Fruit fly (Drosophila melanogaster) whole organism, embryonic: ENCODE measurements around the gene Wwox.

ENCODE experiments used
- ATbp ChIP-seq: fragments of 200-800 bp; sonication (Bioruptor generic); optimal IDR thresholded peaks from 2 replicates; lab custom pipeline; 2017; ENCODE audit warnings: missing biosample characterization, mild to moderate bottlenecking, missing genetic modification characterization, missing genetic modification reagents
- Atf-2 ChIP-seq: fragments of 200-800 bp; sonication (Bioruptor generic); optimal IDR thresholded peaks from 2 replicates; lab custom pipeline; 2016; ENCODE audit warnings: missing biosample characterization, missing genetic modification characterization
- CG10209 ChIP-seq: fragments of 200-800 bp; sonication (Bioruptor generic); optimal IDR thresholded peaks from 3 replicates; lab custom pipeline; 2017; ENCODE audit warnings: missing biosample characterization, mild to moderate bottlenecking, missing genetic modification characterization, missing genetic modification reagents
- CG10274 ChIP-seq: fragments of 200-800 bp; sonication (Bioruptor generic); optimal IDR thresholded peaks from 3 replicates; lab custom pipeline; 2017; ENCODE audit warnings: missing biosample characterization, mild to moderate bottlenecking, missing genetic modification characterization
- CG10462 ChIP-seq: fragments of 200-800 bp; sonication (Bioruptor generic); optimal IDR thresholded peaks from 2 replicates; lab custom pipeline; 2016; ENCODE audit warnings: missing biosample characterization, missing genetic modification characterization
- CG11504 ChIP-seq: fragments of 200-800 bp; sonication (Bioruptor generic); optimal IDR thresholded peaks from 3 replicates; lab custom pipeline; 2019; ENCODE audit warnings: missing biosample characterization, mild to moderate bottlenecking, missing genetic modification characterization, moderate library complexity
- CG12769 ChIP-seq: fragments of 200-800 bp; sonication (Bioruptor generic); optimal IDR thresholded peaks from 2 replicates; lab custom pipeline; 2019; ENCODE audit warnings: missing biosample characterization, mild to moderate bottlenecking, missing genetic modification characterization, moderate library complexity
- CG13775 ChIP-seq: fragments of 200-800 bp; sonication (Bioruptor generic); optimal IDR thresholded peaks from 3 replicates; lab custom pipeline; 2017; ENCODE audit warnings: missing biosample characterization, mild to moderate bottlenecking, missing genetic modification characterization
- CG1602 ChIP-seq: fragments of 200-800 bp; sonication (Bioruptor generic); optimal IDR thresholded peaks from 3 replicates; lab custom pipeline; 2016; ENCODE audit warnings: missing biosample characterization, missing genetic modification characterization
- CG17568 ChIP-seq: fragments of 200-800 bp; sonication (Bioruptor generic); optimal IDR thresholded peaks from 2 replicates; lab custom pipeline; 2018; ENCODE audit warnings: missing biosample characterization, mild to moderate bottlenecking, missing genetic modification characterization, moderate library complexity
- CG17829 ChIP-seq: fragments of 200-800 bp; optimal IDR thresholded peaks from 2 replicates; lab custom pipeline; 2019; ENCODE audit warnings: missing biosample characterization, mild to moderate bottlenecking, missing genetic modification characterization, moderate library complexity
- CG18476 ChIP-seq: fragments of 200-800 bp; sonication (Bioruptor generic); optimal IDR thresholded peaks from 2 replicates; lab custom pipeline; 2016; ENCODE audit warnings: missing biosample characterization, mild to moderate bottlenecking, missing genetic modification characterization
- CG18764 ChIP-seq: fragments of 200-800 bp; sonication (Bioruptor generic); optimal IDR thresholded peaks from 3 replicates; lab custom pipeline; 2016; ENCODE audit warnings: missing biosample characterization, missing genetic modification characterization
- CG2120 ChIP-seq: fragments of 200-800 bp; sonication (Bioruptor generic); optimal IDR thresholded peaks from 3 replicates; lab custom pipeline; 2016; ENCODE audit warnings: missing biosample characterization, missing genetic modification characterization
- CG2875 ChIP-seq: fragments of 200-800 bp; sonication (Bioruptor generic); optimal IDR thresholded peaks from 2 replicates; lab custom pipeline; 2017; ENCODE audit warnings: missing biosample characterization, mild to moderate bottlenecking, missing genetic modification characterization, missing genetic modification reagents
- CG3281 ChIP-seq: fragments of 200-800 bp; sonication (Bioruptor generic); optimal IDR thresholded peaks from 3 replicates; lab custom pipeline; 2017; ENCODE audit warnings: missing biosample characterization, mild to moderate bottlenecking, missing genetic modification characterization
- CG33557 ChIP-seq: fragments of 200-800 bp; sonication (Bioruptor generic); optimal IDR thresholded peaks from 2 replicates; lab custom pipeline; 2019; ENCODE audit warnings: missing biosample characterization, mild to moderate bottlenecking, missing genetic modification characterization, moderate library complexity
- CG3726 ChIP-seq: fragments of 200-800 bp; sonication (Bioruptor generic); IDR thresholded peaks from 3 replicates; pipeline ENCODE4, ENCODE4 v1.3.6; 2022; ENCODE audit warnings: missing biosample characterization, missing genetic modification characterization
- CG7556 ChIP-seq: fragments of 200-800 bp; sonication (Bioruptor generic); optimal IDR thresholded peaks from 2 replicates; lab custom pipeline; 2017; ENCODE audit warnings: missing biosample characterization, mild to moderate bottlenecking, missing genetic modification characterization
- CG7963 ChIP-seq: fragments of 200-800 bp; sonication (Bioruptor generic); IDR thresholded peaks from 3 replicates; pipeline ENCODE4 v1.3.6; 2022; ENCODE audit warnings: missing biosample characterization, missing genetic modification characterization; ENCODE audit not compliant: partially characterized antibody
- CG7987 ChIP-seq: fragments of 200-800 bp; sonication (Bioruptor generic); optimal IDR thresholded peaks from 2 replicates; lab custom pipeline; 2018; ENCODE audit warnings: missing biosample characterization, mild to moderate bottlenecking, missing genetic modification characterization, moderate library complexity
- CG8290 ChIP-seq, 3 experiments: fragments of 200-800 bp; sonication (Bioruptor generic); optimal IDR thresholded peaks; 2 replicates each; lab custom pipeline; 2016 to 2019; ENCODE audit warnings: missing biosample characterization in 3 of 3, missing genetic modification characterization in 3 of 3, mild to moderate bottlenecking in 2 of 3, moderate library complexity in 1 of 3
- CG8388 ChIP-seq: fragments of 200-800 bp; sonication (Bioruptor generic); optimal IDR thresholded peaks from 2 replicates; lab custom pipeline; 2019; ENCODE audit warnings: missing biosample characterization, mild to moderate bottlenecking, missing genetic modification characterization, moderate library complexity
- CG9215 ChIP-seq: fragments of 200-800 bp; sonication (Bioruptor generic); IDR thresholded peaks from 2 replicates; pipeline ENCODE4 v1.3.6; 2022; ENCODE audit warnings: missing biosample characterization, missing genetic modification characterization
- GATAe ChIP-seq: fragments of 200-800 bp; sonication (Bioruptor generic); conservative IDR thresholded peaks from 2 replicates; pipeline ENCODE4 v1.3.6; 2022; ENCODE audit warnings: missing biosample characterization, missing genetic modification characterization
- HLH54F ChIP-seq: fragments of 200-800 bp; sonication (Bioruptor generic); optimal IDR thresholded peaks from 3 replicates; lab custom pipeline; 2016; ENCODE audit warnings: missing biosample characterization, missing genetic modification characterization
- Hr51 ChIP-seq, 2 experiments: fragments of 200-800 bp; sonication (Bioruptor generic); optimal IDR thresholded peaks; 2 replicates in 1 of 2; 3 replicates in 1 of 2; lab custom pipeline; 2016 to 2018; ENCODE audit warnings: missing biosample characterization in 2 of 2, missing genetic modification characterization in 2 of 2, mild to moderate bottlenecking in 1 of 2, moderate library complexity in 1 of 2
- Lhr ChIP-seq: fragments of 200-800 bp; sonication (Bioruptor generic); optimal IDR thresholded peaks from 3 replicates; lab custom pipeline; 2017; ENCODE audit warnings: mild to moderate bottlenecking, missing biosample characterization, missing genetic modification reagents, missing genetic modification characterization
- Oaz ChIP-seq: fragments of 200-800 bp; sonication (Bioruptor generic); IDR thresholded peaks from 2 replicates; pipeline ENCODE4 v1.3.6; 2022; ENCODE audit warnings: missing biosample characterization, missing genetic modification characterization
- Rfx ChIP-seq: fragments of 200-800 bp; sonication (Bioruptor generic); IDR thresholded peaks from 2 replicates; pipeline ENCODE4 v1.3.6; 2022; ENCODE audit warnings: missing biosample characterization, missing genetic modification characterization
- Sry-δ ChIP-seq: fragments of 200-800 bp; sonication (Bioruptor generic); optimal IDR thresholded peaks from 2 replicates; lab custom pipeline; 2016; ENCODE audit warnings: missing biosample characterization, missing genetic modification characterization
- TFAM ChIP-seq: fragments of 200-800 bp; sonication (Bioruptor generic); optimal IDR thresholded peaks from 2 replicates; lab custom pipeline; 2017; ENCODE audit warnings: missing biosample characterization, missing genetic modification characterization, inconsistent platforms
- ato ChIP-seq: fragments of 200-800 bp; sonication (Bioruptor generic); IDR thresholded peaks from 2 replicates; pipeline ENCODE4 v1.3.6; 2022; ENCODE audit warnings: missing biosample characterization, missing genetic modification characterization; ENCODE audit not compliant: partially characterized antibody
- da ChIP-seq: fragments of 200-800 bp; sonication (Bioruptor generic); optimal IDR thresholded peaks from 2 replicates; lab custom pipeline; 2016; ENCODE audit warnings: missing biosample characterization, missing genetic modification characterization
- dpn ChIP-seq, 2 experiments: fragments of 200-800 bp; sonication (Bioruptor generic); optimal IDR thresholded peaks; 3 replicates each; lab custom pipeline; 2016; ENCODE audit warnings: missing biosample characterization in 2 of 2, missing genetic modification characterization in 2 of 2
- fd96Cb ChIP-seq: fragments of 200-800 bp; sonication (Bioruptor generic); optimal IDR thresholded peaks from 2 replicates; lab custom pipeline; 2018; ENCODE audit warnings: missing biosample characterization, mild to moderate bottlenecking, missing genetic modification characterization, moderate library complexity
- gem ChIP-seq: fragments of 200-800 bp; sonication (Bioruptor generic); optimal IDR thresholded peaks from 2 replicates; lab custom pipeline; 2019; ENCODE audit warnings: missing biosample characterization, mild to moderate bottlenecking, missing genetic modification characterization, moderate library complexity
- grau ChIP-seq: fragments of 200-800 bp; optimal IDR thresholded peaks from 3 replicates; lab custom pipeline; 2019; ENCODE audit warnings: missing biosample characterization, mild to moderate bottlenecking, missing genetic modification characterization, moderate library complexity
- gsb ChIP-seq: fragments of 200-800 bp; sonication (Bioruptor generic); IDR thresholded peaks from 2 replicates; pipeline ENCODE4 v1.3.6; 2022; ENCODE audit warnings: missing biosample characterization, missing genetic modification characterization
- maf-S ChIP-seq: fragments of 200-800 bp; sonication (Bioruptor generic); optimal IDR thresholded peaks from 2 replicates; lab custom pipeline; 2016; ENCODE audit warnings: missing biosample characterization, missing genetic modification characterization
- mld ChIP-seq: fragments of 200-800 bp; sonication (Bioruptor generic); IDR thresholded peaks from 3 replicates; pipeline ENCODE4 v1.3.6; 2022; ENCODE audit warnings: missing biosample characterization, missing genetic modification characterization; ENCODE audit not compliant: partially characterized antibody
- org-1 ChIP-seq: fragments of 200-800 bp; sonication (Bioruptor generic); optimal IDR thresholded peaks from 2 replicates; lab custom pipeline; 2017; ENCODE audit warnings: missing biosample characterization, missing genetic modification characterization
- otp ChIP-seq: fragments of 200-800 bp; sonication (Bioruptor generic); IDR thresholded peaks from 3 replicates; pipeline ENCODE4, ENCODE4 v1.3.6; 2022; ENCODE audit warnings: missing biosample characterization, missing genetic modification characterization
- peb ChIP-seq: fragments of 200-800 bp; sonication (Bioruptor generic); IDR thresholded peaks from 2 replicates; pipeline ENCODE4 v1.3.6; 2022; ENCODE audit warnings: missing biosample characterization, missing genetic modification characterization
- pho ChIP-seq: fragments of 200-800 bp; sonication (Bioruptor generic); optimal IDR thresholded peaks from 2 replicates; lab custom pipeline; 2016; ENCODE audit warnings: missing biosample characterization, missing genetic modification characterization
- scrt ChIP-seq: fragments of 200-800 bp; sonication (Bioruptor generic); optimal IDR thresholded peaks from 2 replicates; lab custom pipeline; 2018; ENCODE audit warnings: missing biosample characterization, mild to moderate bottlenecking, missing genetic modification characterization, moderate library complexity
- sima ChIP-seq: fragments of 200-800 bp; sonication (Bioruptor generic); optimal IDR thresholded peaks from 2 replicates; lab custom pipeline; 2016; ENCODE audit warnings: missing biosample characterization, missing genetic modification characterization
- sob ChIP-seq: fragments of 200-800 bp; sonication (Bioruptor generic); IDR thresholded peaks from 2 replicates; pipeline ENCODE4 v1.3.6; 2022; ENCODE audit warnings: missing biosample characterization, missing genetic modification characterization
- ttk ChIP-seq: fragments of 200-800 bp; sonication (Bioruptor generic); IDR thresholded peaks from 2 replicates; pipeline ENCODE4 v2.1.2; 2022; ENCODE audit warnings: missing biosample characterization, missing genetic modification characterization

Gene Wwox

dm6 chr2L:8034734-8035133 lies 30.6 kb upstream of the Wwox start (continued):
- TF ChIP-seq ATbp (GFP tag; lab: Kevin White, UChicago) (peak; percentile 46), CG7556 (GFP tag; lab: Kevin White, UChicago) (peak; percentile 53), CG3281 (GFP tag; lab: Kevin White, UChicago) (peak; percentile 59), CG10209 (GFP tag; lab: Kevin White, UChicago) (peak; percentile 61), CG3726 (GFP tag; lab: Robert Waterston, UW) (0 out of 3 replicates have a peak, but pooled peaks have one; percentile 43), gem (peak; percentile 76), dpn (GFP tag; optimal IDR thresholded peaks at IDR 0.05; lab: Kevin White, UChicago) (peak; percentile 34 to 54), CG18764 (GFP tag; lab: Kevin White, UChicago) (peak; percentile 4), Lhr (no peak), Sry-δ (GFP tag; lab: Kevin White, UChicago) (peak; percentile 10), Atf-2 (GFP tag; lab: Kevin White, UChicago) (peak; percentile 28), peb (GFP tag; lab: Robert Waterston, UW) (0 out of 2 replicates have a peak, but pooled peaks have one; percentile 17), CG17829 (tag; lab: Kevin White, UChicago) (peak; percentile 46), fd96Cb (tag; lab: Kevin White, UChicago) (peak; percentile 50), maf-S (GFP tag; lab: Kevin White, UChicago) (peak; percentile 5), CG17568 (GFP tag; lab: Kevin White, UChicago) (peak; percentile 43), CG8290 (GFP tag; optimal IDR thresholded peaks at IDR 0.05; lab: Kevin White, UChicago) (no peak), CG8290 (tag; optimal IDR thresholded peaks at IDR 0.05; lab: Kevin White, UChicago) (peak in 1 of 2 experiments; percentile 64), HLH54F (GFP tag; lab: Kevin White, UChicago) (peak; percentile 20), gsb (GFP tag; lab: Robert Waterston, UW) (no peak), da (no peak), CG8388 (GFP tag; lab: Kevin White, UChicago) (peak; percentile 54), org-1 (peak; percentile 49), scrt (GFP tag; lab: Kevin White, UChicago) (peak; percentile 38), otp (GFP tag; lab: Robert Waterston, UW) (peak; percentile 66; the same call in 2 of the 3 replicates), CG10462 (peak; percentile 2), ttk (GFP tag; lab: Robert Waterston, UW) (peak; percentile 45; the same call in 1 of the 2 replicates), sob (GFP tag; lab: Robert Waterston, UW) (peak; percentile 27; the same call in 1 of the 2 replicates), ato (GFP tag; lab: Robert Waterston, UW) (no peak), CG7987 (GFP tag; lab: Kevin White, UChicago) (peak; percentile 6), CG11504 (tag; lab: Kevin White, UChicago) (peak; percentile 79), CG2875 (GFP tag; lab: Kevin White, UChicago) (peak; percentile 31), sima (GFP tag; lab: Kevin White, UChicago) (no peak), grau (tag; lab: Kevin White, UChicago) (peak; percentile 68), CG9215 (GFP tag; lab: Robert Waterston, UW) (peak; percentile 49), TFAM (no peak), CG2120 (GFP tag; lab: Kevin White, UChicago) (peak; percentile 61), Oaz (0 out of 2 replicates have a peak, but pooled peaks have one; percentile 29), GATAe (GFP tag; lab: Robert Waterston, UW) (no peak), Rfx (GFP tag; lab: Robert Waterston, UW) (peak; percentile 69), Hr51 (GFP tag; optimal IDR thresholded peaks at IDR 0.05; lab: Kevin White, UChicago) (peak; percentile 15 to 77), CG1602 (peak; percentile 0), CG18476 (peak; percentile 23), CG7963 (GFP tag; lab: Robert Waterston, UW) (no peak), mld (GFP tag; lab: Robert Waterston, UW) (no peak), CG33557 (GFP tag; lab: Kevin White, UChicago) (no peak), CG10274 (GFP tag; lab: Kevin White, UChicago) (peak; percentile 10), pho (peak; percentile 41), CG13775 (peak; percentile 4), CG12769 (tag; lab: Kevin White, UChicago) (peak; percentile 70)
